Fruit fly (Drosophila melanogaster) whole organism, embryonic: Measurements from ENCODE around the gene CG31817.

Experiments used
- Antp ChIP-seq: fragments of 200-800 bp; sonication (Bioruptor generic); optimal IDR thresholded peaks from 3 replicates; lab custom pipeline; 2016; ENCODE audit warnings: missing biosample characterization, missing genetic modification characterization
- Atf-2 ChIP-seq: fragments of 200-800 bp; sonication (Bioruptor generic); optimal IDR thresholded peaks from 2 replicates; lab custom pipeline; 2016; ENCODE audit warnings: missing biosample characterization, missing genetic modification characterization
- Atf3 ChIP-seq: fragments of 200-800 bp; sonication (Bioruptor generic); optimal IDR thresholded peaks from 3 replicates; lab custom pipeline; 2016; ENCODE audit warnings: missing biosample characterization, missing genetic modification characterization
- Bteb2 ChIP-seq: fragments of 200-800 bp; sonication (Bioruptor generic); optimal IDR thresholded peaks from 2 replicates; lab custom pipeline; 2016; ENCODE audit warnings: missing biosample characterization, missing genetic modification characterization
- CG11247 ChIP-seq: fragments of 200-800 bp; sonication (Bioruptor generic); IDR thresholded peaks from 2 replicates; pipeline ENCODE4 v1.3.6; 2022; ENCODE audit warnings: missing biosample characterization, missing genetic modification characterization
- CG15073 ChIP-seq: fragments of 200-800 bp; sonication (Bioruptor generic); optimal IDR thresholded peaks from 2 replicates; lab custom pipeline; 2016; ENCODE audit warnings: missing biosample characterization, missing genetic modification characterization
- CG15514 ChIP-seq: fragments of 200-800 bp; sonication (Bioruptor generic); optimal IDR thresholded peaks from 3 replicates; lab custom pipeline; 2017; ENCODE audit warnings: missing biosample characterization, missing genetic modification characterization, mild to moderate bottlenecking, moderate library complexity, missing genetic modification reagents
- CG16779 ChIP-seq: fragments of 200-800 bp; sonication (Bioruptor generic); IDR thresholded peaks from 2 replicates; pipeline ENCODE4 v1.3.6; 2022; ENCODE audit warnings: missing biosample characterization, missing genetic modification characterization
- CG16815 ChIP-seq: fragments of 200-800 bp; sonication (Bioruptor generic); optimal IDR thresholded peaks from 3 replicates; lab custom pipeline; 2017; ENCODE audit warnings: missing biosample characterization, mild to moderate bottlenecking, missing genetic modification characterization
- CG17385 ChIP-seq: fragments of 200-800 bp; sonication (Bioruptor generic); optimal IDR thresholded peaks from 3 replicates; lab custom pipeline; 2018; ENCODE audit warnings: missing biosample characterization, mild to moderate bottlenecking, missing genetic modification characterization
- CG18262 ChIP-seq: fragments of 200-800 bp; optimal IDR thresholded peaks from 3 replicates; lab custom pipeline; 2019; ENCODE audit warnings: missing biosample characterization, mild to moderate bottlenecking, missing genetic modification characterization, moderate library complexity
- CG2120 ChIP-seq: fragments of 200-800 bp; sonication (Bioruptor generic); optimal IDR thresholded peaks from 3 replicates; lab custom pipeline; 2016; ENCODE audit warnings: missing biosample characterization, missing genetic modification characterization
- CG4282 ChIP-seq: fragments of 200-800 bp; sonication (Bioruptor generic); optimal IDR thresholded peaks from 2 replicates; lab custom pipeline; 2016; ENCODE audit warnings: missing biosample characterization, missing genetic modification characterization
- CG6654 ChIP-seq: fragments of 200-800 bp; sonication (Bioruptor generic); optimal IDR thresholded peaks from 2 replicates; lab custom pipeline; 2017; ENCODE audit warnings: missing biosample characterization, mild to moderate bottlenecking, missing genetic modification characterization
- CG7928 ChIP-seq: fragments of 200-800 bp; sonication (Bioruptor generic); optimal IDR thresholded peaks from 2 replicates; lab custom pipeline; 2017; ENCODE audit warnings: missing biosample characterization, mild to moderate bottlenecking, missing genetic modification characterization
- CG8924 ChIP-seq: fragments of 200-800 bp; optimal IDR thresholded peaks from 3 replicates; lab custom pipeline; 2019; ENCODE audit warnings: missing biosample characterization, mild to moderate bottlenecking, missing genetic modification characterization, moderate library complexity
- CoRest ChIP-seq: fragments of 200-800 bp; sonication (Bioruptor generic); optimal IDR thresholded peaks from 3 replicates; lab custom pipeline; 2018; ENCODE audit warnings: missing biosample characterization, mild to moderate bottlenecking, missing genetic modification characterization, moderate library complexity
- D ChIP-seq, 2 experiments: fragments of 200-800 bp in 1 of 2; fragments of >200 bp in 1 of 2; sonication (Bioruptor generic) in 1 of 2; optimal IDR thresholded peaks; 2 replicates in 1 of 2; 3 replicates in 1 of 2; lab custom pipeline; 2017; ENCODE audit warnings: mild to moderate bottlenecking in 1 of 2, missing biosample characterization in 1 of 2, missing genetic modification characterization in 1 of 2, missing genetic modification reagents in 1 of 2
- D19A ChIP-seq: fragments of 200-800 bp; optimal IDR thresholded peaks from 3 replicates; lab custom pipeline; 2019; ENCODE audit warnings: missing biosample characterization, mild to moderate bottlenecking, missing genetic modification characterization, moderate library complexity
- E2f2 ChIP-seq: fragments of 200-800 bp; sonication (Bioruptor generic); IDR thresholded peaks from 2 replicates; pipeline ENCODE4 v1.3.6; 2022; ENCODE audit warnings: missing biosample characterization, missing genetic modification characterization
- Fer1 ChIP-seq: fragments of 200-800 bp; sonication (Bioruptor generic); optimal IDR thresholded peaks from 2 replicates; lab custom pipeline; 2017; ENCODE audit warnings: missing biosample characterization, mild to moderate bottlenecking, missing genetic modification characterization
- Ptx1 ChIP-seq: fragments of 200-800 bp; sonication (Bioruptor generic); IDR thresholded peaks from 2 replicates; pipeline ENCODE4 v1.3.6; 2022; ENCODE audit warnings: missing biosample characterization, missing genetic modification characterization
- Ravus ChIP-seq: fragments of 200-800 bp; sonication (Bioruptor generic); IDR thresholded peaks from 2 replicates; pipeline ENCODE4 v1.3.6; 2022; ENCODE audit warnings: missing biosample characterization, missing genetic modification characterization
- Sin3A ChIP-seq: fragments of >200 bp; optimal IDR thresholded peaks from 2 replicates; lab custom pipeline; 2018
- Six4 ChIP-seq: fragments of 200-800 bp; sonication (Bioruptor generic); optimal IDR thresholded peaks from 2 replicates; lab custom pipeline; 2016; ENCODE audit warnings: missing biosample characterization, missing genetic modification characterization
- Taf1 ChIP-seq: fragments of 200-800 bp; sonication (Bioruptor generic); IDR thresholded peaks from 2 replicates; pipeline ENCODE4 v1.3.6; 2022; ENCODE audit warnings: missing biosample characterization, missing genetic modification characterization
- Usf ChIP-seq: fragments of 200-800 bp; sonication (Bioruptor generic); optimal IDR thresholded peaks from 2 replicates; lab custom pipeline; 2017; ENCODE audit warnings: missing genotype, missing biosample characterization, missing genetic modification characterization
- Xrp1 ChIP-seq: fragments of 200-800 bp; sonication (Bioruptor generic); IDR thresholded peaks from 2 replicates; pipeline ENCODE4 v1.3.6; 2022; ENCODE audit warnings: missing biosample characterization, missing genetic modification characterization
- ara ChIP-seq: fragments of 200-800 bp; sonication (Bioruptor generic); IDR thresholded peaks from 2 replicates; pipeline ENCODE4 v1.3.6; 2022; ENCODE audit warnings: missing biosample characterization, missing genetic modification characterization
- da ChIP-seq: fragments of 200-800 bp; sonication (Bioruptor generic); optimal IDR thresholded peaks from 2 replicates; lab custom pipeline; 2016; ENCODE audit warnings: missing biosample characterization, missing genetic modification characterization
- dan ChIP-seq: fragments of 200-800 bp; sonication (Bioruptor generic); IDR thresholded peaks from 2 replicates; pipeline ENCODE4 v1.3.6; 2022; ENCODE audit warnings: missing biosample characterization, missing genetic modification characterization
- dpn ChIP-seq, 2 experiments: fragments of 200-800 bp; sonication (Bioruptor generic); optimal IDR thresholded peaks; 3 replicates each; lab custom pipeline; 2016; ENCODE audit warnings: missing biosample characterization in 2 of 2, missing genetic modification characterization in 2 of 2
- ems ChIP-seq: fragments of 200-800 bp; sonication (Bioruptor generic); optimal IDR thresholded peaks from 3 replicates; lab custom pipeline; 2016; ENCODE audit warnings: missing biosample characterization, missing genetic modification characterization
- fru ChIP-seq: fragments of >200 bp; optimal IDR thresholded peaks from 2 replicates; lab custom pipeline; 2017
- ham ChIP-seq: fragments of 200-800 bp; sonication (Bioruptor generic); IDR thresholded peaks from 2 replicates; pipeline ENCODE4 v1.3.6; 2022; ENCODE audit warnings: missing biosample characterization, missing genetic modification characterization
- hb ChIP-seq: fragments of 200-800 bp; sonication (Bioruptor generic); IDR thresholded peaks from 3 replicates; pipeline ENCODE4 v1.3.6; 2022; ENCODE audit warnings: missing biosample characterization, missing genetic modification characterization; ENCODE audit not compliant: partially characterized antibody
- lab ChIP-seq: fragments of 200-800 bp; sonication (Bioruptor generic); optimal IDR thresholded peaks from 3 replicates; lab custom pipeline; 2017; ENCODE audit warnings: missing biosample characterization, missing genetic modification characterization, mild to moderate bottlenecking, moderate library complexity, missing genetic modification reagents
- lilli ChIP-seq: fragments of 200-800 bp; sonication (Bioruptor generic); optimal IDR thresholded peaks from 3 replicates; lab custom pipeline; 2016; ENCODE audit warnings: missing biosample characterization, missing genetic modification characterization
- odd ChIP-seq: fragments of 200-800 bp; sonication (Bioruptor generic); optimal IDR thresholded peaks from 2 replicates; lab custom pipeline; 2017; ENCODE audit warnings: missing biosample characterization, mild to moderate bottlenecking, missing genetic modification characterization
- peb ChIP-seq: fragments of 200-800 bp; sonication (Bioruptor generic); IDR thresholded peaks from 2 replicates; pipeline ENCODE4 v1.3.6; 2022; ENCODE audit warnings: missing biosample characterization, missing genetic modification characterization
- pfk ChIP-seq: fragments of 200-800 bp; sonication (Bioruptor generic); optimal IDR thresholded peaks from 2 replicates; lab custom pipeline; 2018; ENCODE audit warnings: missing biosample characterization, mild to moderate bottlenecking, missing genetic modification characterization, moderate library complexity
- ro ChIP-seq: fragments of 200-800 bp; sonication (Bioruptor generic); IDR thresholded peaks from 2 replicates; pipeline ENCODE4 v1.3.6; 2022; ENCODE audit warnings: missing biosample characterization, missing genetic modification characterization
- sc ChIP-seq, 3 experiments: fragments of >200 bp in 2 of 3; fragments of 200-800 bp in 1 of 3; sonication (Bioruptor generic) in 1 of 3; optimal IDR thresholded peaks; 2 replicates in 2 of 3; 3 replicates in 1 of 3; lab custom pipeline; 2017; ENCODE audit warnings: mild to moderate bottlenecking in 1 of 3, missing biosample characterization in 1 of 3, missing genetic modification characterization in 1 of 3, missing genetic modification reagents in 1 of 3
- scrt ChIP-seq: fragments of 200-800 bp; sonication (Bioruptor generic); optimal IDR thresholded peaks from 2 replicates; lab custom pipeline; 2018; ENCODE audit warnings: missing biosample characterization, mild to moderate bottlenecking, missing genetic modification characterization, moderate library complexity
- sisA ChIP-seq: fragments of 200-800 bp; sonication (Bioruptor generic); IDR thresholded peaks from 2 replicates; pipeline ENCODE4 v1.3.6; 2022; ENCODE audit warnings: missing biosample characterization, missing genetic modification characterization
- sna ChIP-seq: fragments of 200-800 bp; sonication (Bioruptor generic); IDR thresholded peaks from 2 replicates; pipeline ENCODE4 v1.3.6; 2022; ENCODE audit warnings: missing biosample characterization, missing genetic modification characterization; ENCODE audit not compliant: partially characterized antibody
- tgo ChIP-seq: fragments of 200-800 bp; sonication (Bioruptor generic); IDR thresholded peaks from 3 replicates; pipeline ENCODE4 v1.3.6; 2022; ENCODE audit warnings: missing biosample characterization, missing genetic modification characterization
- twi ChIP-seq: fragments of 200-800 bp; optimal IDR thresholded peaks from 2 replicates; lab custom pipeline; 2019; ENCODE audit warnings: missing biosample characterization, mild to moderate bottlenecking, missing genetic modification characterization, moderate library complexity
- vfl ChIP-seq: fragments of 200-800 bp; sonication (Bioruptor generic); optimal IDR thresholded peaks from 2 replicates; lab custom pipeline; 2016; ENCODE audit warnings: missing biosample characterization, missing genetic modification characterization

CG31817 gene

DNA sequence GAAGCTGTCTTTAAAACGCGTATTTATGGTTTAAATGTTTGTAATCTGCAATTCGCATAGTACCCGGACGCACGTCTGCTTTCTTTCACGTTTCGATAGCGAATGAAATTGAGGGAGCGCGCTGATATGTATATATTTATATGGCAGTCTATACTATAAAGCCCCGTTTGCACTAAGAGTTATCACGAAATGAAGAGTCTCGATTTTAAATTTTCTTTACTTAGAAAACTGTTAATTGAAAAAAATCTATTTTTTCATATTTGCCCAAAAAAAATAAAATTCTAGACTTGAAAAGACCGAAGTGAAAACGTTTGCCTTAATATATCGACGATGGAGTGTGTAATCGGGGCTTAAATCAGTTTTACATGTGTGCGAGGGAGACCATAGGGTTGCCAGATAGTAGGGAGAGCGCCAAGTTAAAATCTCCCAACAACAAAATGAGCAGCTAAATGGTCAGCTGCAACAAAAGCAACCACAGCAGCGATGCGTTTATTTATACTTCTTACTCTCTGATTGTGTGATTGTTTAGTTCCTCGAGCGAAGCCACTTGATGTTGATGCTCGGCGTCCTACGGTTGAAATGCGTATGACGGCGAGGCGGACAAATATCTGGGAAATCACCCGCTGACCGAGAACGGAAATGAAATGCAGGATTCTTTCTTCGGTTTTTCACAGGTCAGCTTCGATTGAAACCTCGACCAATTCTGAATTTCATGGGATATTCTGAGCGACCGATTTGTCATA is 12.0 kb downstream of the CG31817 start, which contains the start of gene cact (continued):
- TF ChIP-seq CG15073 (GFP tag; lab: Kevin White, UChicago) (peak; percentile 63), dpn (GFP tag; optimal IDR thresholded peaks at IDR 0.05; lab: Kevin White, UChicago) (peak; percentile 95), ara (GFP tag; lab: Robert Waterston, UW) (peak; percentile 79), lab (GFP tag; lab: Kevin White, UChicago) (peak; percentile 95), Ptx1 (GFP tag; lab: Robert Waterston, UW) (peak; percentile 95), Six4 (peak; percentile 86), hb (no peak), Antp (GFP tag; lab: Kevin White, UChicago) (peak; percentile 95), peb (GFP tag; lab: Robert Waterston, UW) (peak; percentile 74), scrt (GFP tag; lab: Kevin White, UChicago) (peak; percentile 82), CG4282 (GFP tag; lab: Kevin White, UChicago) (peak; percentile 79), Xrp1 (peak; percentile 95), CG15514 (GFP tag; lab: Kevin White, UChicago) (peak; percentile 93), CG17385 (GFP tag; lab: Kevin White, UChicago) (peak; percentile 78), sna (GFP tag; lab: Robert Waterston, UW) (peak; percentile 73; the same call in 1 of the 2 replicates), CG18262 (peak; percentile 94), Fer1 (GFP tag; lab: Kevin White, UChicago) (peak; percentile 93), Atf3 (GFP tag; lab: Kevin White, UChicago) (peak; percentile 91), sisA (GFP tag; lab: Robert Waterston, UW) (peak; percentile 88), Usf (peak; percentile 80), pfk (GFP tag; lab: Kevin White, UChicago) (peak; percentile 39), CG11247 (GFP tag; lab: Robert Waterston, UW) (peak; percentile 85), sc (optimal IDR thresholded peaks at IDR 0.05; lab: Kevin White, UChicago) (no peak), sc (GFP tag; optimal IDR thresholded peaks at IDR 0.05; lab: Kevin White, UChicago) (peak; percentile 85), da (GFP tag; lab: Kevin White, UChicago) (peak; percentile 81), Taf1 (GFP tag; lab: Robert Waterston, UW) (peak; percentile 82), CG2120 (GFP tag; lab: Kevin White, UChicago) (peak; percentile 98), odd (GFP tag; lab: Kevin White, UChicago) (peak; percentile 72), ro (GFP tag; lab: Robert Waterston, UW) (peak; percentile 80), ems (GFP tag; lab: Kevin White, UChicago) (peak; percentile 90), Sin3A (lab: Kevin White, UChicago) (peak; percentile 45), D (optimal IDR thresholded peaks at IDR 0.05; lab: Kevin White, UChicago) (no peak), D (GFP tag; optimal IDR thresholded peaks at IDR 0.05; lab: Kevin White, UChicago) (peak; percentile 81), lilli (peak; percentile 97), Ravus (GFP tag; lab: Robert Waterston, UW) (peak; percentile 75), ham (GFP tag; lab: Robert Waterston, UW) (peak; percentile 65; the same call in 1 of the 2 replicates), CG7928 (peak; percentile 71), vfl (GFP tag; lab: Kevin White, UChicago) (peak; percentile 93), tgo (GFP tag; lab: Robert Waterston, UW) (peak; percentile 90), D19A (tag; lab: Kevin White, UChicago) (peak; percentile 88), CG6654 (peak; percentile 78), fru (lab: Kevin White, UChicago) (no peak), dan (GFP tag; lab: Robert Waterston, UW) (no peak), E2f2 (GFP tag; lab: Robert Waterston, UW) (peak; percentile 79), CG16815 (peak; percentile 88), Atf-2 (peak; percentile 85), CG8924 (tag; lab: Kevin White, UChicago) (peak; percentile 95), CoRest (tag; lab: Kevin White, UChicago) (peak; percentile 92), Bteb2 (GFP tag; lab: Kevin White, UChicago) (peak; percentile 96), CG16779 (GFP tag; lab: Robert Waterston, UW) (peak; percentile 68; the same call in 1 of the 2 replicates), twi (tag; lab: Kevin White, UChicago) (peak; percentile 89)
